Worm (Caenorhabditis elegans): ENCODE results near the gene egg-1.
A peak's percentile ranks its signal among the peaks of the same experiment; 100 is the strongest.

Gene egg-1

DNA sequence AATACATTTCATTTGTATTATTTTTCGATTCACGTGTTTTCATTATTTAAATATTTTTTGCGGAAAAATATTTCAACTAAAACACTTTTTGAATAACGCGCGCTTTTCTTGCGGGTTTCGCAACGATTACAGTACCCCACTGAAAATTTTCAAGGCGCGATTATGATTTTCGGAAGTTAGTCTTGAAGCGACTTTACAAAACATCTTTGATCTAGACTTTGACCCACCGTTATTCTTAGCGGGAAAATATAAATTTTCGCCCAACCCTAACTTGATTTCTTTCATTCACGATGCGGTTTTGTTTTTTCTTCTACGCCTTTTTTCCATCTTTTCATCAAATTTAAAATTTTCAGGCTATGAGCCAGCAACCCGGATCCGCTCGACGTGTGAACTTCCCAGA, at the start of gene egg-1 (continued):
- peak; percentile 87 for TF ChIP-seq dox-1 (GFP tag; IDR thresholded peaks at IDR 0.05)
- TF ChIP-seq ztf-6 (GFP tag; IDR thresholded peaks at IDR 0.05): no peak
- TF ChIP-seq ztf-26 (tag; optimal IDR thresholded peaks at IDR 0.05): no peak
- no peak for TF ChIP-seq C06A6.2 (GFP tag; conservative IDR thresholded peaks at IDR 0.05)
- TF ChIP-seq repo-1 (tag; optimal IDR thresholded peaks at IDR 0.05): peak; percentile 12
- TF ChIP-seq D2030.7 (GFP tag; IDR thresholded peaks at IDR 0.05): peak; percentile 93
- no peak for TF ChIP-seq nhr-179 (tag; optimal IDR thresholded peaks at IDR 0.05)
- TF ChIP-seq ztf-28 (GFP tag; IDR thresholded peaks at IDR 0.05): 0 out of 2 replicates have a peak, but pooled peaks have one; percentile 58
- TF ChIP-seq madf-6 (GFP tag; IDR thresholded peaks at IDR 0.05): peak; percentile 99
- no peak for TF ChIP-seq B0035.1 (tag; optimal IDR thresholded peaks at IDR 0.05)
- TF ChIP-seq gei-17 (GFP tag; optimal IDR thresholded peaks at IDR 0.05): no peak
- TF ChIP-seq F52B5.7 (tag; optimal IDR thresholded peaks at IDR 0.05): no peak
- TF ChIP-seq ceh-27 (GFP tag; optimal IDR thresholded peaks at IDR 0.05): no peak
- TF ChIP-seq lsl-1 (GFP tag; optimal IDR thresholded peaks at IDR 0.05): peak; percentile 98
- no peak for TF ChIP-seq F57C9.4 (tag; optimal IDR thresholded peaks at IDR 0.05)
- TF ChIP-seq nfyb-1 (GFP tag; IDR thresholded peaks at IDR 0.05): no peak
- TF ChIP-seq cebp-1 (GFP tag; IDR thresholded peaks at IDR 0.05): no peak
- TF ChIP-seq cebp-1 (tag; optimal IDR thresholded peaks at IDR 0.05): no peak
- no peak for TF ChIP-seq mes-4 (tag; optimal IDR thresholded peaks at IDR 0.05)
- no peak for TF ChIP-seq bed-1 (GFP tag; IDR thresholded peaks at IDR 0.05)
- TF ChIP-seq attf-3 (GFP tag; conservative IDR thresholded peaks at IDR 0.05): peak; percentile 17; the same call in 1 of the 2 replicates
- TF ChIP-seq zim-3 (tag; optimal IDR thresholded peaks at IDR 0.05): no peak
- TF ChIP-seq ceh-58 (GFP tag; IDR thresholded peaks at IDR 0.05): no peak
- TF ChIP-seq ztf-22 (GFP tag; optimal IDR thresholded peaks at IDR 0.05): no peak
- TF ChIP-seq ceh-100 (GFP tag; IDR thresholded peaks at IDR 0.05): peak; percentile 53
- 0 out of 2 replicates have a peak, but pooled peaks have one; percentile 21 for TF ChIP-seq attf-6 (GFP tag; IDR thresholded peaks at IDR 0.05)
- no peak for TF ChIP-seq F55B11.4 (tag; optimal IDR thresholded peaks at IDR 0.05; ENCODE audit: borderline replicate concordance, insufficient read depth)
- TF ChIP-seq lsy-27 (tag; optimal IDR thresholded peaks at IDR 0.05; ENCODE audit: borderline replicate concordance, insufficient read depth): no peak
- no peak for TF ChIP-seq atf-7 (tag; optimal IDR thresholded peaks at IDR 0.05)

DNA sequence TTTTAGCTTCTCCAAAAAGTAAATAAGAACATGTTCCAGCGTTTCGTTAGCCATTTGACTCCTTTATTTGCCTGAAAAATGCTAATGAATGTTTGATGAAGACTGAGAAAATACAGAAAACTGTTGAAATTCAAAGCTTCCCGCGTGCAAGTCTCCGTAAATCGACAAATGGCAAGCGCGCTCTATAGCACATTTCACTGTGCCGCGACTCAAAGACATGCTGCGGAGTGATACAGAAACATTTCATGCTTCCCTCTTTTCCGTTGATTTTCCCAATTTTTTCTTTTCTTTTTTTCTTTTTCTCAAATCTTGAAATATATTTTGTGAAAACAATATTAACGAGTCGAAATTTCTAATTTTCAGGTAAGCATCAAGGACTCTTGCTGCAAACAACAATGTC, 49.0 kb upstream of the egg-1 start, which contains the start of the genes ska-3 and rps-12:
TSS of gene ska-3 (minus strand) at position 71 of the 400 bp plus-strand sequence.
TSS of gene rps-12 (plus strand) at position 364 of the 400 bp plus-strand sequence.
- TF ChIP-seq him-1 (tag; optimal IDR thresholded peaks at IDR 0.05) (peak; percentile 84), akir-1 (GFP tag; optimal IDR thresholded peaks at IDR 0.05) (no peak), pbrm-1 (GFP tag; IDR thresholded peaks at IDR 0.05) (peak; percentile 96), tlf-1 (GFP tag; optimal IDR thresholded peaks at IDR 0.05) (peak; percentile 96), efl-1 (GFP tag; optimal IDR thresholded peaks at IDR 0.05) (peak; percentile 93), mel-28 (tag; optimal IDR thresholded peaks at IDR 0.05; ENCODE audit: borderline replicate concordance) (no peak), ceh-40 (GFP tag; IDR thresholded peaks at IDR 0.05) (no peak), zfh-2 (GFP tag; conservative IDR thresholded peaks at IDR 0.05) (no peak), atf-7 (tag; optimal IDR thresholded peaks at IDR 0.05) (peak; percentile 86), ccch-3 (GFP tag; optimal IDR thresholded peaks at IDR 0.05) (no peak), hmg-20 (GFP tag; IDR thresholded peaks at IDR 0.05) (peak; percentile 82), sdz-38 (tag; optimal IDR thresholded peaks at IDR 0.05) (no peak), die-1 (tag; optimal IDR thresholded peaks at IDR 0.05) (no peak), F52B5.7 (tag; optimal IDR thresholded peaks at IDR 0.05) (peak; percentile 66), K12H6.12 (tag; optimal IDR thresholded peaks at IDR 0.05) (peak; percentile 91), F55B11.4 (tag; optimal IDR thresholded peaks at IDR 0.05; ENCODE audit: borderline replicate concordance, insufficient read depth) (no peak), B0035.1 (tag; optimal IDR thresholded peaks at IDR 0.05) (peak; percentile 43), zim-3 (tag; optimal IDR thresholded peaks at IDR 0.05) (peak; percentile 36), attf-6 (GFP tag; IDR thresholded peaks at IDR 0.05) (no peak), fkh-3 (tag; optimal IDR thresholded peaks at IDR 0.05) (no peak), Y79H2A.3 (GFP tag; conservative IDR thresholded peaks at IDR 0.05) (peak; percentile 69), ceh-58 (GFP tag; IDR thresholded peaks at IDR 0.05) (no peak), let-607 (tag; optimal IDR thresholded peaks at IDR 0.05) (peak; percentile 75 to 89), T26A5.8 (tag; optimal IDR thresholded peaks at IDR 0.05) (no peak), madf-6 (GFP tag; IDR thresholded peaks at IDR 0.05) (peak; percentile 95), nhr-120 (GFP tag; IDR thresholded peaks at IDR 0.05) (no peak), rpc-1 (optimal IDR thresholded peaks at IDR 0.05) (peak; percentile 17), rpc-1 (tag; optimal IDR thresholded peaks at IDR 0.05) (peak; percentile 0)
